Fruit fly (Drosophila melanogaster) Kc167 (cell line): ENCODE measurements around the gene CG1909.

ENCODE experiments used
- Myc ChIP-seq: fragments of >200 bp; optimal IDR thresholded peaks from 2 replicates; lab custom pipeline; 2017; ENCODE audit warnings: missing external identifiers
- Sin3A ChIP-seq: fragments of >200 bp; optimal IDR thresholded peaks from 2 replicates; lab custom pipeline; 2018; ENCODE audit warnings: missing external identifiers
- h ChIP-seq: fragments of >200 bp; optimal IDR thresholded peaks from 3 replicates; lab custom pipeline; 2018; ENCODE audit warnings: missing external identifiers
- insv ChIP-seq: fragments of >200 bp; optimal IDR thresholded peaks from 3 replicates; lab custom pipeline; 2018; ENCODE audit warnings: missing external identifiers
- psq ChIP-seq: fragments of >200 bp; optimal IDR thresholded peaks from 2 replicates; lab custom pipeline; 2017; ENCODE audit warnings: missing external identifiers
- ttk ChIP-seq: sonication (Bioruptor generic); optimal IDR thresholded peaks from 2 replicates; lab custom pipeline; 2017; ENCODE audit warnings: missing external identifiers

CG1909 gene

DNA sequence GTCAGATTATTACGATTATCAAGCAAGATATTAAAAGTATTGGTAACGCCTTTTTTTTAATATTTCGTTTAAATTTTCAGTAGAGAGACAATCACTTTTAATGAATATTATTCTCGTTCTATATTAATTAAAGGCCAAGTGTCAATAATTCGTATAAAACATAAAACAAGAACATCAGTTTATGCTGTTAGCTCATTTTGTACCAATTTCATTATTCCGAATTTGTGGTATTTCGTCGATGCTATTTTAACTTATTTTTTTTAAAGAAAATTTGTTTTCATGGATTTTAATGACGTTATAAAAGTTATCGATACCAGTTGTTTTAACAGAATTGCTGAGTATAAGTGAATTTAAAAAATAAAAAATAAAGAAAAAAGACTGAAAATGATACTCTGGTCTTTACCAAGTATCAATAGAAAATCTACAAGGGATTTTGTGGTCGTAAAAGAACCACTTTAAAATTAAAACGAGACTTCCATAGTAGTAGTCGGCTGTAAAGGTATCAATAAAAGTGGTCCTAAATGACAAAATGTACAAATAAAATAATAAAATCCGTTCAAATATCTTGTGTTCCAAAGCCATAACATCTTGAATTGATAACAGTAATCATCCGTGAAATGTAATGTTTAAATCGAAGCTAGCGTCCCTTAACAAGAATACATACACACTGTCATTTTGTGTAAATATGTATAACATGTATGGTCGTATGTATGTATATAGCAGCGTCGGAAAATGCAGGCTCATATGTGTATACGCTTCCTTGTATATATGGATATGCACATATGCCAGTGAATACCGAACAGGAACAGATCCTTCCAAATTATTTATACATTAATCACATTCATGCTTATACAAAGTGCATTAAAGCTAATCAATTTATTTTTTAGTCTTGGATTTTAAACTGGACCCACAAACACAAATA, 27.8 kb downstream of the CG1909 start, which contains the start of gene Eph:
Gene Eph (plus strand): TSS at position 287 of the 922 bp plus-strand sequence.
- TF ChIP-seq insv (lab: Kevin White, UChicago) (no peak), h (lab: Kevin White, UChicago) (no peak), ttk (lab: Kevin White, UChicago) (no peak), psq (lab: Kevin White, UChicago) (no peak), Myc (no peak), Sin3A (lab: Kevin White, UChicago) (no peak)

DNA sequence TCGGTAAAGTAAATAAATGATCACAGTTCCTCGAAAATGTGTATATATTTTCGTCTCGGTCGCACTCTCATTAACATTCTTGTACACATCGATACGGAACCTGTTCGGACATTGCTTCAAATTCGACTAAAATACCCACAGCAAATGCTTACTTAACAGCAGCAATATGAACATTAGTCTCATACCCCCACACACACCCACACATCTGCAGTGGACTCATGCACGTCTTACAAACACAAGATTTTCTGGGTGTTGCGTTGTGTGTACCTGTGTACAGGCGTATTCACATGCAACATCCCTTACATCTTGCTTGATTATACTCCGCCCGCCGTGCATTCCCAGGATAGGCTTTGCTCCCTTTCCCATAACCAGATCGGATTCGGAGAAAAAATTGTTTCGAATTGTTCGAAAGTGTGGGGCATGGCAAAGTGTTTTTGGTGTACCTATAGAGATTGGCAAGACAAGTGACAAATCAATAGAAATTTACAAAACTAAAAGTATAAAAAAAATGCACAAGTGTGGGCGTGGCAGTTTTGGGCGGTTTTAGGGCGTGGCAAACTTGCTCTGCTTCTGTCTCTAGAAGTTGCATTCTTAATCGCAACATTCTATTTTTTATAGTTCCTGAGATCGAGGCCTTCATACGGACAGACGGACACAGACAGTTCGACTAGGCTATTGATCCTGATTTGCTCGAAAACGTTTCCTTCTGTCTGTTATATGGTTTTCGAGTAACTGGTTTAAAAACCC, 43.2 kb downstream of the CG1909 start, which contains the start of gene mav:
Gene mav (minus strand): TSS at position 134 of the 747 bp plus-strand sequence.
- no peak for TF ChIP-seq insv (lab: Kevin White, UChicago)
- no peak for TF ChIP-seq psq (lab: Kevin White, UChicago)
- TF ChIP-seq h (lab: Kevin White, UChicago) = no peak
- TF ChIP-seq Sin3A (lab: Kevin White, UChicago) = no peak
- TF ChIP-seq Myc = no peak
- no peak for TF ChIP-seq ttk (lab: Kevin White, UChicago)

DNA sequence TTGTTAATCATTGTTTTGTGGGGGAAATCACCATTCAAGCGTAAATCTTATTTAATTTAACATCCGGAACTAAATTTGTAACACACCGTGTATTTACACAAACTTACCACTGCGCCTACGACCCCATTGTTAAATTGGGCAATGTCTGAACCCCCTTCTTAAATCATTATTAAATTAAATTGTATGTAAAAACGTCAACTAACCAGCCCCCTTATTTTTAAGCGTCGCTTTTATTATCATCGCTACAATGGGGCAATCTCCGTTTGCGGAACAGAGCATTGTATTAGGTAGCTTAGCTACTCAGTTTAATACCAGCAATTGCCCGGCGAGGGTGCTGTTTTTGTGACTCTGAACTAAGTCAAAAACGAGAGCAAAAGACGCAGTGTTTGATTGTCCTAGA, 46.5 kb downstream of the CG1909 start, which contains the start of gene Gat:
Gene Gat (plus strand): TSS at position 301 of the 400 bp plus-strand sequence.
- TF ChIP-seq Sin3A (lab: Kevin White, UChicago) = no peak
- no peak for TF ChIP-seq insv (lab: Kevin White, UChicago)
- no peak for TF ChIP-seq h (lab: Kevin White, UChicago)
- TF ChIP-seq Myc = no peak
- TF ChIP-seq psq (lab: Kevin White, UChicago) = no peak
- no peak for TF ChIP-seq ttk (lab: Kevin White, UChicago)
